Worm (Caenorhabditis elegans) whole organism, mixed stage, embryonic: ENCODE measurements around the gene F53E10.5.
"Not testable (repeated sequence)": the region's sequence is repeated elsewhere in the genome, so short reads cannot be mapped to it uniquely, and the experiment has no call there.

ENCODE experiments used
- M03D4.4 ChIP-seq: sonication (generic microtip); optimal IDR thresholded peaks from 2 replicates; lab custom pipeline; 2017; ENCODE audit warnings: mild to moderate bottlenecking, missing genetic modification characterization, missing compliant biosample characterization
- bed-3 ChIP-seq: fragments of 200-800 bp; sonication (Bioruptor generic); optimal IDR thresholded peaks from 3 replicates; lab custom pipeline; 2018; ENCODE audit warnings: mild to moderate bottlenecking, missing genetic modification characterization, moderate library complexity, missing compliant biosample characterization
- ceh-39 ChIP-seq: fragments of 150-350 bp; optimal IDR thresholded peaks from 2 replicates; lab custom pipeline; 2014; ENCODE audit warnings: missing biosample characterization, missing genetic modification characterization
- ceh-43 ChIP-seq: fragments of 200-800 bp; sonication (Bioruptor generic); optimal IDR thresholded peaks from 2 replicates; lab custom pipeline; 2018; ENCODE audit warnings: mild to moderate bottlenecking, missing genetic modification characterization, moderate library complexity, missing compliant biosample characterization
- ceh-83 ChIP-seq: fragments of 200-800 bp; sonication (Bioruptor generic); optimal IDR thresholded peaks from 2 replicates; lab custom pipeline; 2018; ENCODE audit warnings: mild to moderate bottlenecking, missing genetic modification characterization, missing compliant biosample characterization
- ces-1 ChIP-seq: fragments of 150-350 bp; optimal IDR thresholded peaks from 2 replicates; lab custom pipeline; 2014; ENCODE audit warnings: missing biosample characterization, missing genetic modification reagents, missing genetic modification characterization
- cnd-1 ChIP-seq: fragments of 200-800 bp; sonication (Bioruptor generic); optimal IDR thresholded peaks from 2 replicates; lab custom pipeline; 2018; ENCODE audit warnings: mild to moderate bottlenecking, missing genetic modification characterization, missing compliant biosample characterization
- elt-1 ChIP-seq: sonication (generic microtip); optimal IDR thresholded peaks from 2 replicates; lab custom pipeline; 2017; ENCODE audit warnings: missing genetic modification characterization, mild to moderate bottlenecking, missing compliant biosample characterization, antibody characterized with exemption, moderate library complexity, borderline replicate concordance; ENCODE audit not compliant: insufficient read depth
- elt-3 ChIP-seq: fragments of 150-350 bp; optimal IDR thresholded peaks from 2 replicates; lab custom pipeline; 2014; ENCODE audit warnings: missing biosample characterization, missing genetic modification characterization
- flh-1 ChIP-seq: fragments of 200-800 bp; sonication (Bioruptor generic); optimal IDR thresholded peaks from 2 replicates; lab custom pipeline; 2018; ENCODE audit warnings: mild to moderate bottlenecking, missing genetic modification characterization, moderate library complexity, missing compliant biosample characterization
- ham-2 ChIP-seq: fragments of 200-800 bp; sonication (Bioruptor generic); optimal IDR thresholded peaks from 2 replicates; lab custom pipeline; 2018; ENCODE audit warnings: mild to moderate bottlenecking, missing genetic modification characterization, missing compliant biosample characterization
- hlh-1 ChIP-seq: fragments of 150-350 bp; optimal IDR thresholded peaks from 2 replicates; lab custom pipeline; 2014; ENCODE audit warnings: missing biosample characterization, missing genetic modification reagents, missing genetic modification characterization
- lin-13 ChIP-seq: fragments of 150-350 bp; optimal IDR thresholded peaks from 2 replicates; lab custom pipeline; 2014; ENCODE audit warnings: missing biosample characterization, missing genetic modification characterization
- lin-32 ChIP-seq: fragments of 200-800 bp; sonication (Bioruptor generic); optimal IDR thresholded peaks from 2 replicates; lab custom pipeline; 2018; ENCODE audit warnings: mild to moderate bottlenecking, missing genetic modification characterization, missing compliant biosample characterization
- lsy-2 ChIP-seq: fragments of 150-350 bp; optimal IDR thresholded peaks from 2 replicates; lab custom pipeline; 2014; ENCODE audit warnings: missing biosample characterization, missing genetic modification characterization
- mab-5 ChIP-seq: fragments of 150-350 bp; optimal IDR thresholded peaks from 2 replicates; lab custom pipeline; 2014; ENCODE audit warnings: missing biosample characterization, missing genetic modification characterization
- mep-1 ChIP-seq: fragments of 150-350 bp; optimal IDR thresholded peaks from 2 replicates; lab custom pipeline; 2017; ENCODE audit warnings: missing biosample characterization, missing genetic modification reagents, missing genetic modification characterization, inconsistent platforms
- mls-2 ChIP-seq: sonication (generic microtip); optimal IDR thresholded peaks from 2 replicates; lab custom pipeline; 2016; ENCODE audit warnings: mild to moderate bottlenecking, missing genetic modification characterization, moderate library complexity, missing compliant biosample characterization
- nhr-12 ChIP-seq: fragments of 150-350 bp; optimal IDR thresholded peaks from 2 replicates; lab custom pipeline; 2014; ENCODE audit warnings: missing biosample characterization, missing genetic modification characterization
- nhr-2 ChIP-seq: fragments of 150-350 bp; optimal IDR thresholded peaks from 2 replicates; lab custom pipeline; 2014; ENCODE audit warnings: missing biosample characterization, missing genetic modification characterization
- nhr-237 ChIP-seq: fragments of 150-350 bp; optimal IDR thresholded peaks from 2 replicates; lab custom pipeline; 2014; ENCODE audit warnings: missing biosample characterization, missing genetic modification characterization
- nhr-76 ChIP-seq: sonication (generic microtip); optimal IDR thresholded peaks from 2 replicates; lab custom pipeline; 2017; ENCODE audit warnings: missing biosample characterization, missing genetic modification characterization
- pha-4 ChIP-seq: fragments of 150-350 bp; optimal IDR thresholded peaks from 2 replicates; lab custom pipeline; 2018; ENCODE audit warnings: missing biosample characterization, missing genetic modification reagents, missing genetic modification characterization
- sem-2 ChIP-seq: fragments of 200-800 bp; sonication (Bioruptor generic); optimal IDR thresholded peaks from 2 replicates; lab custom pipeline; 2018; ENCODE audit warnings: mild to moderate bottlenecking, missing genetic modification characterization, missing compliant biosample characterization
- snpc-4 ChIP-seq: fragments of 150-350 bp; optimal IDR thresholded peaks from 2 replicates; lab custom pipeline; 2014; ENCODE audit warnings: missing biosample characterization, missing genetic modification characterization
- sptf-1 ChIP-seq: sonication (generic microtip); optimal IDR thresholded peaks from 2 replicates; lab custom pipeline; 2017; ENCODE audit warnings: mild to moderate bottlenecking, missing genetic modification characterization, moderate library complexity, missing compliant biosample characterization
- unc-120 ChIP-seq: sonication (generic microtip); optimal IDR thresholded peaks from 2 replicates; lab custom pipeline; 2017; ENCODE audit warnings: missing genetic modification characterization, missing compliant biosample characterization; ENCODE audit not compliant: poor library complexity, severe bottlenecking
- unc-39 ChIP-seq: fragments of 150-350 bp; optimal IDR thresholded peaks from 2 replicates; lab custom pipeline; 2014; ENCODE audit warnings: missing biosample characterization, missing genetic modification characterization
- unc-62 ChIP-seq: fragments of 150-350 bp; optimal IDR thresholded peaks from 2 replicates; lab custom pipeline; 2014; ENCODE audit warnings: missing biosample characterization, missing genetic modification reagents, missing genetic modification characterization
- zip-8 ChIP-seq: fragments of 150-350 bp; optimal IDR thresholded peaks from 2 replicates; lab custom pipeline; 2014; ENCODE audit warnings: missing biosample characterization, missing genetic modification characterization
- ztf-11 ChIP-seq: fragments of 150-350 bp; optimal IDR thresholded peaks from 2 replicates; lab custom pipeline; 2014; ENCODE audit warnings: missing biosample characterization, missing genetic modification characterization

F53E10.5 gene

DNA sequence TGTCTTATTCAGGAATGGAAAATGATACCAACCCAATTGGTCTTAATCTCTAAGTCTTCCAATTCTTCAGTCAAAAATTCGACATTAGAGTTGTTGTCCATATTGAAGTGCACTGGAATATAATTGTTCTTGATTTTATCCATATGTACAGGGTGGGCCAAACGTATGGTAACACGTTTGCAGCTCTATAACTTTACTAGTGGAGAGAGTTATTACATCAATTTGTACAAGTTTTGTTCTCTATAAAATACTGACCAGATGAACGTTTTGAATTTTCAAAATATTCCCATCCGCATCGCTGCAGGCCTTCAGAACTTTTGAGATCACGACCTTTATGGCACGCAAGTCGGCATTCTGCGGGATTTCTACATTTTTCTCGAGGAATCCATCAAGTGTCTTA lies at the start of gene F53E10.5:
TSS of gene F53E10.5 (minus strand) at position 101 of the 400 bp plus-strand sequence.
- not testable (repeated sequence) for TF ChIP-seq zip-8, nhr-237, hlh-1 (tag; lab: Kevin White, UChicago)

DNA sequence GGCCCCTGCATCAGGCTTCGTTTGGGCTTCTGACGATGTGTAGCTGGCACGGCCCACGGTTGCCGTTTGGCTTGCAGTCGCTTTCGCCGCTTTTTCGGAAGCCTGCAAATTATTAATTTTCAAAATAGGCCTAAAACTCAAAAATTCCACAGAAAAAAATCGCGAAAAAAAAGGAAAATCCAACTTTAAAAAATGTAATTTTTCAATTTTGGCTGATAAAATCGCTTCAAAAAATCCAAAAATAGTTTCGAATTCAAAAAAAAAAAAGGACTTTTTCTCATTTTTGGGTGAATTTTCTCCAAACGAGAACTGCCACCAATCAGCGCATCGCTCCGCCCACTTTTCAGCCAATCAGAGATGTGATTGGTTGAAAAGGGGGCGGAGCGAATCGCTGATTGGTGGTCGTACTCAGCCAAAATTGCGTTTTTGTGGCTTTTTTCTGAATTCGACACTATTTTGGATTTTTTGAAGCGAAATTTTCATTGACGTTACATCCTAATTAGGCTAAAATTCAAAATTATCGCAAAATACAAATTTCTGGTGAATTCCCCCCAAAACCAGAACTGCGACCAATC lies 48.6 kb upstream of the F53E10.5 start:
- TF ChIP-seq nhr-76 (no peak), ceh-39 (no peak), lin-13 (tag; lab: Kevin White, UChicago) (no peak), nhr-2 (no peak), nhr-12 (no peak), ham-2 (GFP tag; lab: Kevin White, UChicago) (no peak), lin-32 (GFP tag; lab: Kevin White, UChicago) (no peak), unc-62 (GFP tag; lab: Kevin White, UChicago) (no peak), bed-3 (no peak), snpc-4 (tag; lab: Kevin White, UChicago) (no peak), unc-120 (tag; lab: Kevin White, UChicago) (no peak), flh-1 (GFP tag; lab: Kevin White, UChicago) (no peak), mep-1 (tag; lab: Kevin White, UChicago) (no peak), mls-2 (tag; lab: Kevin White, UChicago) (no peak)

- TF ChIP-seq lsy-2 (tag; lab: Kevin White, UChicago) (no peak), bed-3 (no peak), mab-5 (tag; lab: Kevin White, UChicago) (no peak), cnd-1 (tag; lab: Kevin White, UChicago) (no peak), ces-1 (GFP tag; lab: Kevin White, UChicago) (no peak), ceh-83 (GFP tag; lab: Kevin White, UChicago) (no peak), ham-2 (GFP tag; lab: Kevin White, UChicago) (no peak), nhr-76 (no peak), ztf-11 (tag; lab: Kevin White, UChicago) (no peak), sem-2 (GFP tag; lab: Kevin White, UChicago) (no peak), M03D4.4 (tag; lab: Kevin White, UChicago) (no peak), lin-13 (tag; lab: Kevin White, UChicago) (no peak), pha-4 (no peak), mep-1 (tag; lab: Kevin White, UChicago) (no peak), unc-62 (GFP tag; lab: Kevin White, UChicago) (no peak), elt-1 (tag; lab: Kevin White, UChicago) (no peak), elt-3 (no peak), sptf-1 (tag; lab: Kevin White, UChicago) (no peak)
Observed at ce11 chrV:2646067-2646466, 47.3 kb upstream of the F53E10.5 start.

- TF ChIP-seq M03D4.4 (tag; lab: Kevin White, UChicago) (no peak), nhr-12 (no peak), bed-3 (no peak), ceh-83 (GFP tag; lab: Kevin White, UChicago) (no peak), lin-13 (tag; lab: Kevin White, UChicago) (no peak), flh-1 (GFP tag; lab: Kevin White, UChicago) (no peak), sem-2 (GFP tag; lab: Kevin White, UChicago) (no peak), unc-39 (no peak), unc-120 (tag; lab: Kevin White, UChicago) (no peak), snpc-4 (tag; lab: Kevin White, UChicago) (no peak), hlh-1 (tag; lab: Kevin White, UChicago) (no peak), lin-32 (GFP tag; lab: Kevin White, UChicago) (no peak), ceh-39 (no peak), lsy-2 (tag; lab: Kevin White, UChicago) (no peak), nhr-237 (tag; lab: Kevin White, UChicago) (no peak), elt-3 (no peak), ces-1 (GFP tag; lab: Kevin White, UChicago) (no peak), mls-2 (tag; lab: Kevin White, UChicago) (no peak)
Observed at ce11 chrV:2639506-2639905, 40.8 kb upstream of the F53E10.5 start.

- TF ChIP-seq elt-1 (tag; lab: Kevin White, UChicago) = no peak
- no peak for TF ChIP-seq ham-2 (GFP tag; lab: Kevin White, UChicago)
- TF ChIP-seq elt-3 = no peak
- no peak for TF ChIP-seq sptf-1 (tag; lab: Kevin White, UChicago)
- TF ChIP-seq sem-2 (GFP tag; lab: Kevin White, UChicago) = no peak
- no peak for TF ChIP-seq lin-32 (GFP tag; lab: Kevin White, UChicago)
- no peak for TF ChIP-seq bed-3
- TF ChIP-seq hlh-1 (tag; lab: Kevin White, UChicago) = no peak
- TF ChIP-seq mep-1 (tag; lab: Kevin White, UChicago) = no peak
- no peak for TF ChIP-seq snpc-4 (tag; lab: Kevin White, UChicago)
- TF ChIP-seq cnd-1 (tag; lab: Kevin White, UChicago) = no peak
- TF ChIP-seq nhr-76 = no peak
- TF ChIP-seq M03D4.4 (tag; lab: Kevin White, UChicago) = no peak
- TF ChIP-seq flh-1 (GFP tag; lab: Kevin White, UChicago) = no peak
- TF ChIP-seq unc-120 (tag; lab: Kevin White, UChicago) = no peak
- no peak for TF ChIP-seq ceh-83 (GFP tag; lab: Kevin White, UChicago)
- no peak for TF ChIP-seq ceh-39
- no peak for TF ChIP-seq ceh-43 (GFP tag; lab: Kevin White, UChicago)
- TF ChIP-seq nhr-12 = no peak
- TF ChIP-seq mls-2 (tag; lab: Kevin White, UChicago) = no peak
Observed at ce11 chrV:2639035-2639434, 40.3 kb upstream of the F53E10.5 start, which contains the start of gene W02H5.2. TSS of gene W02H5.2 (plus strand) at chrV:2639335.
